Worm (Caenorhabditis elegans) whole organism, L4/young adult: ENCODE results near the gene srh-52.
"Not testable (repeated sequence)": the region's sequence is repeated elsewhere in the genome, so short reads cannot be mapped to it uniquely, and the experiment has no call there.

Experiments used
- W03F9.2 ChIP-seq: fragments of 150-350 bp; optimal IDR thresholded peaks from 2 replicates; lab custom pipeline; 2014; ENCODE audit warnings: missing biosample characterization, missing genetic modification characterization
- dao-5 ChIP-seq: sonication (generic microtip); optimal IDR thresholded peaks from 2 replicates; lab custom pipeline; 2016; ENCODE audit warnings: missing genotype, missing genetic modification characterization, moderate library complexity, missing compliant biosample characterization
- him-1 ChIP-seq: sonication (generic microtip); optimal IDR thresholded peaks from 2 replicates; lab custom pipeline; 2016; ENCODE audit warnings: missing genotype, missing genetic modification reagents, missing genetic modification characterization, missing compliant biosample characterization

The srh-52 gene

ce11 chrV:15397139-15397538 lies 21.0 kb upstream of the srh-52 start:
- TF ChIP-seq him-1, result no peak
- TF ChIP-seq W03F9.2 (tag; lab: Kevin White, UChicago), result no peak
- no peak for TF ChIP-seq dao-5 (tag; lab: Kevin White, UChicago)

DNA sequence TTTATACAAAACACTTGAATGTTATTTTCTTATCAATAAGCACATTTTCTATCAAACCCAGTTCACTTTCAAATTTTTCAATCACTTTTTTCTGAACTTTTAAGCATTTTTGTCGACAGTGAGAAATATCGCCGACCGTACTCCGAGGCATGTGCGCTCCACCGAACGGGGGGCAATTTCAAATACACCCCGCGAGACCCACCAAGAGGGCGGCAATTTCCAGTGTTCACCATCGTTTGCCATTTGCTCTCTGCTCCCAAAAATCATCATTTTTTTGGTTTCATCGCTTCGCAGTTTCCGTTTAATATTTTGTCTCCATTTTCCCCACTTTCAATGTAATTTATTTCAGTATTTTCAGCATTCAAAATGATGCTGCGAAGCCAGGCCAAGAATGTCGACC lies 19.2 kb upstream of the srh-52 start, which contains the start of gene cyb-3:
TSS of gene cyb-3 (plus strand) at position 350 of the 400 bp plus-strand sequence.
- TF ChIP-seq dao-5 (tag; lab: Kevin White, UChicago) (no peak), W03F9.2 (tag; lab: Kevin White, UChicago) (no peak)

DNA sequence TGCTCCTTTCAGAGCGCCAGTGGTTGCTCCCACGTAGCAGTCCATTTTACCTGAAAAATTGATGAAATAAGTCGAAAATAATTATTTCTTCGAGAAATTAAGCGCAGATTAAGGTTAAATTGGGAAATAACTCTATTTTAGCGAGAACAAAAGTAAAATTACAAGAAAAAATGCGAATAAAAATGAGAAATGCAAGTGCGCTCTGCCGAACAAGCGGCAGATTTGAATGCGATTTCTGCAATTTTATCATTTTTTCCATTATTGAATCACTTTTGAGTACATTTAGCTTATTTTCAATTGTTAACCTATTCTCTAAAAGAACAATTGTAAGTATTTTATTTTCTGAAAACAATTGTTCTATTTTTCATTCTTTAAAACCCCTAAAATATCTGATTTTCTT lies 18.8 kb upstream of the srh-52 start, which contains the start of gene T06E6.1:
TSS of gene T06E6.1 (minus strand) at position 56 of the 400 bp plus-strand sequence.
- TF ChIP-seq him-1 (no peak), dao-5 (tag; lab: Kevin White, UChicago) (no peak), W03F9.2 (tag; lab: Kevin White, UChicago) (no peak)

ce11 chrV:15392064-15392463 lies 15.9 kb upstream of the srh-52 start:
- TF ChIP-seq W03F9.2 (tag; lab: Kevin White, UChicago) (no peak), dao-5 (tag; lab: Kevin White, UChicago) (no peak), him-1 (no peak)

DNA sequence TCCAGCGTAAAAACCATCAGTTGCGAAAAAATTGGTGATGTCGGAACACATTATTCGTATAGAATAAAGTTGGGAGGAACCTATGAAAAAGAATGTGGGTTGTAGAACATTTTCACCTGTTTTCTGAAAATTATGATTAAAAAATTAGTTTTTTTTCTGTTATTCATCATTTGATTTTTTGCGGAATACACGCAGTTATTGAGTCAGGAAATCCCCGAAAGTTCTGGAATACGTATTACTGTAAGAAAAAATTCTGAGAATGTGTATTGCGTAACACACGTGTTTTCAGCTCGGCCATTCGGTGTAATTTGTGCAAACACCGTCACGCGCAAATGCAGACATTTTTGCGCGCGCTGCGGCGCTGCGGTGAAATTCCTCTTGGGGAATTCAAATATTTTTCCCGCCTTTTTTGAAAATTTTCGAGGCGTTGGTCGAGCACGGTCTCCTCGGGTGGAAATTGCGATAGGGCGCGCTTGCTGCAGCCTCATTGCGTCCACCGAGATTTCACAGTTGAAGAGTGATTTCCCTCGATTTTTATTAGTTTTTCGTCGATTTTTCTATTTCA lies 12.8 kb upstream of the srh-52 start, which contains the start of gene srh-170:
TSS of gene srh-170 (minus strand) at position 51 of the 565 bp plus-strand sequence.
- TF ChIP-seq him-1 (no peak), dao-5 (tag; lab: Kevin White, UChicago) (no peak), W03F9.2 (tag; lab: Kevin White, UChicago) (no peak)

ce11 chrV:15384733-15385132 lies 8.6 kb upstream of the srh-52 start, which contains the start of gene str-102:
Gene str-102, plus strand, starts transcription at chrV:15385033.
- TF ChIP-seq him-1, result no peak
- no peak for TF ChIP-seq W03F9.2 (tag; lab: Kevin White, UChicago)
- no peak for TF ChIP-seq dao-5 (tag; lab: Kevin White, UChicago)

DNA sequence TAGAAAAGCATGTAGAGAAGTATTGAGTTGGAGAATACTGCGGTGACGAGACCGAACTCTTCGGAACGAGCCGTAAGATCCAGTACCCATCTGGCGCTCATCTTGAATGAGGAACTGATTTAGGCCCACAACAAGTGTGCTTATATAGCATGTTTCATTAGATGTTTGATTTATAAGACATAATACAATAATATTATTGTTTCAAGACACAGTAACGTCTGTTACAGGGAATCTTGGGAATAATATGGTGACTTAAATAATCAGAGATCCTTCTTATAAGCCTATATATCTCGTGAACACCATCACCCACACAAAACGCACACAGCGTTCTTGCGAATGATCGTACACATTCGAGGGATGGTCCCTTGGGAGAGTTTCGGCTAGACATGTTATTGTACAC lies 7.6 kb upstream of the srh-52 start, which contains the start of gene str-88:
TSS of gene str-88 (minus strand) at position 101 of the 400 bp plus-strand sequence.
- TF ChIP-seq dao-5 (tag; lab: Kevin White, UChicago), result no peak
- TF ChIP-seq W03F9.2 (tag; lab: Kevin White, UChicago), result no peak

- TF ChIP-seq him-1 (no peak), W03F9.2 (tag; lab: Kevin White, UChicago) (no peak), dao-5 (tag; lab: Kevin White, UChicago) (no peak)
These were observed 4.7 kb upstream of the srh-52 start, which contains the start of gene dhs-23 for ce11 chrV:15380857-15381256. Gene dhs-23, plus strand, starts transcription at chrV:15381219.

DNA sequence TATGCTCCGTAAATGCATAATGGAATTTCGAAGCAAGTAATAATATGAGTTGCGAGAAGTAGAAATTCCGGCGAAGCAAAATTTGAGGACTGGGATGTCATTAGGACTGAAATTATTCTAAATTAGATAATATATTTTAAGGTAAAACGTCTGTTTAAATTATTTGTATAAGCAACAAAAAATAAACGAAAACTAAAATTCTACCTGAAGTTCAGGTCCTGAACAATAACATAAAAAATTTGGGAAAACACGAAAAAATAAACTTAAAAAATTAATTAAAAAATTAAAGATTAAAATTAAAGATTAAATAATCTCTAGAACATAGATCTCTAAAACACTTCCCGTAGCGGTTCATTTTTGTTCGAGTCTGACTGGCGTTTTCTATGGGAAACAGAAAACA lies 3.7 kb upstream of the srh-52 start, which contains the start of gene srh-251:
TSS of gene srh-251 (minus strand) at position 101 of the 400 bp plus-strand sequence.
- TF ChIP-seq W03F9.2 (tag; lab: Kevin White, UChicago) (no peak), him-1 (no peak), dao-5 (tag; lab: Kevin White, UChicago) (no peak)

- no peak for TF ChIP-seq dao-5 (tag; lab: Kevin White, UChicago)
- no peak for TF ChIP-seq him-1
- no peak for TF ChIP-seq W03F9.2 (tag; lab: Kevin White, UChicago)
These were observed 1.8 kb upstream of the srh-52 start, which contains the start of gene srh-122 for ce11 chrV:15377903-15378302. Gene srh-122, minus strand, starts transcription at chrV:15378003.

DNA sequence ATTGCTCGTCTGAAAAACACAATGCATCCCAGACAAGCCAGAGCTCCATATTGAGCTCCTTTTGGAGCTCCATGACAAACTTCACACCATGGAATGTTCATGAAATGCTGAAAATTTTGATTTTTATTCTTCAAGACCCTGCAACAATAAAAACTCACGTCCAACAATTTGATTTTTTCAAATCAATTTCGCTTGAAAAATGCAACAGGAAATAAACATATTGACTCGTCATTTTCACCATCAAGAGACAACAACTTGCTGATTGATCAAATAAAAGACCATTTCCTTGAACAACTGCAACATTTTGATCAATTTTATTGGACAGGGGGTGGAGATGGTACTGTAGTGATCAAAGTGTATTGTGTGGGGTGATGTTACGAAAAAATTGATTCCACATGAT lies 6.4 kb downstream of the srh-52 start, which contains the start of gene nhr-269:
TSS of gene nhr-269 (minus strand) at position 101 of the 400 bp plus-strand sequence.
- TF ChIP-seq him-1 (no peak), dao-5 (tag; lab: Kevin White, UChicago) (no peak), W03F9.2 (tag; lab: Kevin White, UChicago) (no peak)

DNA sequence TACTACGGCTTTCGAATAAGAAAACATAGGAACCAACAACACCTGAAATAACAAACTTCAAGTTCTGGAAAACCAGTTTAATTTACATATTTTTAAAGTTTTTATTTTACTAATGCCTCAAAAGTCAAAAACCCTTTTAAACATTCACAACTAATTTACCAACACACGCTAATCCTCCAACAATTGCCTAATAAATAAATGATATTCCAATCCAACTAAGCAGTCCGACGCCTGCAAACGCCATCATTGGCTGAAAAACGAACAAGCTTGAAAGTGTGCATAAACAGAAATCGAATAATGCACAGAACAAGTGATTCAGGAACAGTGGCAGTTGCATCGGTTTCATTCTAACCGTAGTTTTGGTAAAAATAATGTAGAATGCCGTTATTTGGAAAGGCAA lies 8.4 kb downstream of the srh-52 start:
- TF ChIP-seq him-1, result no peak
- no peak for TF ChIP-seq W03F9.2 (tag; lab: Kevin White, UChicago)
- TF ChIP-seq dao-5 (tag; lab: Kevin White, UChicago), result no peak

- TF ChIP-seq W03F9.2 (tag; lab: Kevin White, UChicago); him-1; dao-5 (tag; lab: Kevin White, UChicago): not testable (repeated sequence)
These were observed 14.7 kb downstream of the srh-52 start, which contains the start of gene ech-1.1 for ce11 chrV:15361412-15361811. Gene ech-1.1, minus strand, starts transcription at chrV:15361512.

DNA sequence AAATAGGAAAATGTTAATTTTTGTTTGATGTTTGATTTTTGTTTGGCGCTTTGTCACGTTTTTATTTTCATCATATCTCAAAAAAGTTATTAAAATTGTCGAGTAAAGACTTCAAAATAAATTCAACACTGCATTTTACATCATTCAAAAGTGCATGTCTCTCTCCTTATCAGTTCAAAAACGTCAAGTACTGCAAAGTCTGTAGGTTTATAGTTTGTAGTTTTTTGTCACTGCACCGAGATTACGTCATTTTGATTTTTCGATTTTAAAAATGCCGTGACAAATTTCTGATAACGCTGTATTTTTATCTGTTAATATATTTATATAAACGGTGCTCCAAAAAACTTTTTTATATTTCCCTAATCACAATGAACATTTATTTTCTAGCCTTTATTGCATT lies 21.5 kb downstream of the srh-52 start, which contains the start of gene C29F3.7:
TSS of gene C29F3.7 (plus strand) at position 254 of the 400 bp plus-strand sequence.
- TF ChIP-seq dao-5 (tag; lab: Kevin White, UChicago) (no peak), him-1 (no peak), W03F9.2 (tag; lab: Kevin White, UChicago) (no peak)
